Worm (Caenorhabditis elegans): ENCODE results near the gene Y54G9A.7.

The Y54G9A.7 gene

DNA sequence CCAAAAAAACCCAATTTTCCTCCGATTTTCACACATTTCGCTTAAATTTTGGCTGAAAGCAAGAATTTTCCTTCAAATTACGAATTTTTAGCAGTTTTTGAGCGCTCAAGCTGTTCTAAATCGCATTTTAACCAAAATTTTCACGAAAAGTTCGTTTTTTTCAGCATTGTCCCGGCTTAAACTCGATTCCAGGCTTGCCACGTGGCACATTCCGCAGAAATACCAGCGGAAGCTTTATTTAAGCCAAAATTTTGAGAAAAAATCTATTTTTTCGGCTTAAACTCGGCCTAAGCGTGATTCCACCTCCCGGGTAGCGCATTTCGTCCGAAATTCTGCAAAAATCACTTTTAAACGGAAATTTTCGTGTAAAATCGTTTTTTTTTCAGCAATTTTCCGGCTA lies 1.8 kb downstream of the Y54G9A.7 start:
- TF ChIP-seq unc-62 (GFP tag; optimal IDR thresholded peaks at IDR 0.05) = no peak

ce11 chrII:13722763-13723162 lies 2.8 kb downstream of the Y54G9A.7 start, which contains the start of gene Y54G9A.5:
TSS of gene Y54G9A.5 (plus strand) at chrII:13723007.
- TF ChIP-seq unc-62 (GFP tag; optimal IDR thresholded peaks at IDR 0.05) = no peak

DNA sequence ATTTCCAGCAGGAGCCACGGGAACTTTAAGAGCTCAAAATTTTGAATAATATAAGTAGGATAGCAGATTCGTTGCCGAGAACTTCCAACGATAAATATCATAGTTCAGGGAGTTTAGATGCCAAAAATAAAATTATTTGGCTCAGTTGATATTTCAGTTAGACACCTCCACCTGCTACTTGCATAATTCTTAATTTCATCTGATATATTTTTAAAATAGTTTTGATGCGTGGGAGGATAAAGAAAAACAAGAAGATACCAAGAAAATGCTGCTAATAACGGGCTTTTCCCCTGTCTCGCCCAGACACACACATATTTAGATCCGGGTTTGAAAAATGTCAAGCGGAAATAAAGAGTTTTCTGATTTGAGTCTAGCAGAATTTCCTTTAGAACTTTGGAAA lies 4.4 kb downstream of the Y54G9A.7 start, which contains the start of gene sre-46:
Gene sre-46 (minus strand): TSS at position 101 of the 400 bp plus-strand sequence.
- TF ChIP-seq unc-62 (GFP tag; optimal IDR thresholded peaks at IDR 0.05) = no peak

- no peak for TF ChIP-seq unc-62 (GFP tag; optimal IDR thresholded peaks at IDR 0.05)
Observed at ce11 chrII:13720650-13721049, 4.9 kb downstream of the Y54G9A.7 start.

DNA sequence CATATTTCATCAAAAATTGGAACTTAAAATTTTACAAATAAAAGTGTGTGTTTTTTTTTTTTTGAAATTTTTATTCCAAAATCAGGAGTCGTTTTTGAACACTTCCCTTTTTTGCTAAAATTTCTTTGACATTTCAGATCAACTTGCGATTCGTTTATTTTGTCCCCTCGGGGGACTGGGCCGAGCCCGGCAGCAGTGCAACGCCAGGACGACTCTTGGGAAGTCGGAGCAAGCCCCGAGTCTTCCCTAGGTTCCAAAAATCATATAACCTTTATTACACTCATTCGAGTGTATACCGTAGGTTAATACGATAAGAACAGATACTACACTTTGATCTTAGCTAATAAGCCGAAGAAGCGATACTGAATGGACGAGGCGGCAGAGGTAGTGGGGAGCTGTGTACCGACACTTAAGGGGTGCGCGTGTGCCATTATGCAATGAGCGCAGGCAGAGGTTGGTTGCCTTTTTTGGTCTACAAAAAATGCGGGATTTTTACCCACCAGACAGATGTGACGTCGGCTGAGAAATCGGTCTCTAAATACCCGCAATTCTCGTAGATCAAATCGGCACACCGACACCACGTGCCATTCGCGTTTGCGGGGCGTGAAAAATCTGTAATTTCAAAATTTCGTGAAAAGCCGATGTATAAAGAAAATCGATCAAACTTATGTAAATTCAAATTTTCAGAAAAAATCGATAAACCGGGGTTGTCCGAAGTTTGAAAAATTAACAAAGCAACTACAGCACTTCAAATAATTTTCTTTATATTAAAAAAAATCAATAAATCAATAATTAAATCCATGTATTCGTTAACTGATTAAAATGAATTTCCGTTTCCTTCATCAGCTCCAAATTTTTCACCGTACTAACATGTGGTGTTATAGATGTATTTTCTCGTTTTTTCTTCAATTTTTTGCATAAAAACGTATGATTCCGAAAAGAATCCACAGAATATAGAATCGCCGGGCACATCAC lies 7.9 kb downstream of the Y54G9A.7 start:
- no peak for TF ChIP-seq unc-62 (GFP tag; optimal IDR thresholded peaks at IDR 0.05)

ce11 chrII:13715733-13716132 lies 9.9 kb downstream of the Y54G9A.7 start, which contains the start of gene zipt-2.3:
TSS of gene zipt-2.3 (minus strand) at chrII:13715879.
- no peak for TF ChIP-seq unc-62 (GFP tag; optimal IDR thresholded peaks at IDR 0.05)

DNA sequence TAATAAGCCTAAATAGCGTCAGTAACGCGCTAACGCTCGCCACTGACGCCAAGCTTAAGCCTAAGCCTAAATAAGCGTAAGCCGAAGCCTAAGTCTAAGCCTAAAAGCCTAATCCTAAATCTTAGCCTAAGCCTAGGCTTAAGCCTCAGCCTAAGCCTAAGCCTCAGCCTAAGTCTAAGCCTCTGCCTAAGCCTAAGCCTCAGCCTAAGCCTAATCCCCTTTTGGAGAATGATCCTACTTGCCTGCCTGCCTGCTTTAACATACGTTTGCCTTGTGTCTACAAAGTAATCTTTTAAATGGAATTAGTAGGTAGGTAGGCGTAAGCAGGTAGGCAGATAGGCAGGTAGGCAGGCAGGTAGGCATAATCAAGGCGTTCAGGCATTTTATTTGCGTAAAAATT lies 10.3 kb downstream of the Y54G9A.7 start:
- TF ChIP-seq unc-62 (GFP tag; optimal IDR thresholded peaks at IDR 0.05) = no peak

DNA sequence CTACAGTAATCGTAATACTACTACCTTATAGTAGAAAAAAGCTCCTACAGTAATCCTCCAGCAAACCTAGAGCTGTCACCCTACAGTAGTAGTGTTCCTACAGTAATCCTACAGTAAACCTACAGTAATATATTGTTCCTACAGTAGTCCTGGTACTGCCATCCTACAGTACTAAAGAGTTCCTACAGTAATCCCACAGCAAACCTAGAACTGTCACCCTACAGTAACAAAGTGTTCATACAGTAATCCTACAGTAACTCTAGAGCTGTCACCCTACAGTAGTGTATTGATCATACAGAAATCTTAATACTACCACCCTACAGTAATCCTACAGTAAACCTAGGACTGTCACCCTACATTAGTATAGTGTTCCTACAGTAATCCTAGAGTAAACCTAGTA lies 12.4 kb downstream of the Y54G9A.7 start:
- TF ChIP-seq unc-62 (GFP tag; optimal IDR thresholded peaks at IDR 0.05) = no peak

- no peak for TF ChIP-seq unc-62 (GFP tag; optimal IDR thresholded peaks at IDR 0.05)
Observed at ce11 chrII:13711493-13712055, 14.0 kb downstream of the Y54G9A.7 start.

DNA sequence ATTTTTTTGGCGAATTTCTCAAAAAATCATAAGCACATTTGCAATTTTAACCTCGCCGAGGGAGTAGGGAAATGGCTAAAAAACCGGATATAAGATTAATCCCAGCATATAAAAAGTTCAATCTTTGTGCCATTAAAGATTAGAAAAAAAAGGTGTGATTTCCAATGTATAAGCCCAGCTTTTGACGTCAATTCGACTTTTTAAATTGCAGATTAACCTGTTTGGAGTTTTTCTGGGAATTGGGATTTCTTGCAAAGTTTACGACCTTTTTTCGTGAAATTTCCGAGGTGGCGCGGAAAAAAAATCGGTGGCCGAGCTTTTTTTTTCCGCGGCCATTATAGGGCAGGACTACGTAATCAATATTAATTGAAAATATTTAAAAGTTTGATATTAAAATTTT lies 27.9 kb downstream of the Y54G9A.7 start:
- TF ChIP-seq unc-62 (GFP tag; optimal IDR thresholded peaks at IDR 0.05) = no peak

ce11 chrII:13695343-13696332 lies 30.0 kb downstream of the Y54G9A.7 start, which contains the start of gene kqt-3:
TSS of gene kqt-3 (plus strand) at chrII:13696282.
- TF ChIP-seq unc-62 (GFP tag; optimal IDR thresholded peaks at IDR 0.05) = no peak

- TF ChIP-seq unc-62 (GFP tag; optimal IDR thresholded peaks at IDR 0.05) = no peak
Observed at ce11 chrII:13694712-13695111, 30.9 kb downstream of the Y54G9A.7 start, which contains the start of gene rpoa-1. TSS of gene rpoa-1 (minus strand) at chrII:13694795.

ce11 chrII:13685581-13685980 lies 40.0 kb downstream of the Y54G9A.7 start:
- TF ChIP-seq unc-62 (GFP tag; optimal IDR thresholded peaks at IDR 0.05) = no peak

DNA sequence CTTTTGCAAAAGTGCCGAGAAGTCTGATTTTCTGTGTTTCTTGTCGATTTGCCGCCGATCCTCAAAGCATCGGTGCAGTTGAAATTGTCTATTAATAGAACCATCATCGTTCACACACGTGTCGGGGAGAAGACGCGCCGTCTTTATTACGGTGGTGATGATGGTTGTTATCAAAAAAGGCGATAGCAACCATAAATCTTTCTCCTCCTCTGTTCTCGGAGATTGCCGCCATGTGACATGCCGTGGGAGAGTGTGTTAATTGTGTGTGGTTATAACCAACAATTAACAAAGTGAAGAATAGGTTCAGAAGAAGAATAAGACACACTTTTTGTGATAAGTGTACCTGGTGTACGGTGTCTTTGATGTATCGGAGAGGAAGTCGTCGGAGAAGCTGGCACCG lies 44.5 kb downstream of the Y54G9A.7 start:
- no peak for TF ChIP-seq unc-62 (GFP tag; optimal IDR thresholded peaks at IDR 0.05)

- TF ChIP-seq unc-62 (GFP tag; optimal IDR thresholded peaks at IDR 0.05) = no peak
Observed at ce11 chrII:13679775-13680320, 45.8 kb downstream of the Y54G9A.7 start.

Data from whole organism, dauer.